Worm (Caenorhabditis elegans): ENCODE results near the gene dim-1.

ce11 chrX:8019665-8020064 lies 38.4 kb downstream of the dim-1 start:
- TF ChIP-seq mab-5 (tag; optimal IDR thresholded peaks at IDR 0.05) (no peak), cnd-1 (tag; optimal IDR thresholded peaks at IDR 0.05) (no peak), nhr-12 (tag; optimal IDR thresholded peaks at IDR 0.05) (no peak), ztf-11 (tag; optimal IDR thresholded peaks at IDR 0.05) (no peak), elt-1 (tag; optimal IDR thresholded peaks at IDR 0.05; ENCODE audit: borderline replicate concordance, insufficient read depth) (no peak), unc-62 (GFP tag; optimal IDR thresholded peaks at IDR 0.05) (peak; percentile 6), unc-39 (tag; optimal IDR thresholded peaks at IDR 0.05) (no peak), unc-120 (tag; optimal IDR thresholded peaks at IDR 0.05; ENCODE audit: poor library complexity, severe bottlenecking) (peak; percentile 11), elt-3 (tag; optimal IDR thresholded peaks at IDR 0.05) (no peak), bed-3 (GFP tag; optimal IDR thresholded peaks at IDR 0.05) (no peak), sem-2 (GFP tag; optimal IDR thresholded peaks at IDR 0.05) (no peak), nhr-237 (tag; optimal IDR thresholded peaks at IDR 0.05) (no peak), ceh-43 (GFP tag; optimal IDR thresholded peaks at IDR 0.05) (no peak)

All from whole organism, mixed stage, embryonic.